In genomic region chr2L:8542234-8542572, dm6 we compare ENCODE assay signal across 2 fruit fly cellular contexts.
A peak's percentile ranks its signal among the peaks of the same experiment; 100 is the strongest.
TF ChIP-seq lines count a peak whose summit lies in the region.

No protein-coding gene starts in this region.

- no peak for TF ChIP-seq CTCF in whole organism, embryonic (GFP tag; optimal IDR thresholded peaks at IDR 0.05; lab: Kevin White, UChicago)

TF ChIP-seq in whole organism, adult, 20 proteins besides CTCF, POLR2A, EP300 and RAD21:
- TF ChIP-seq CG11617 (GFP tag; optimal IDR thresholded peaks at IDR 0.05; lab: Kevin White, UChicago) (no peak), CG14711 (tag; optimal IDR thresholded peaks at IDR 0.05; lab: Kevin White, UChicago) (peak; percentile 46)

TF ChIP-seq in whole organism, embryonic, 481 proteins besides CTCF, POLR2A, EP300 and RAD21:
- TF ChIP-seq Pdp1 (GFP tag; optimal IDR thresholded peaks at IDR 0.05; lab: Kevin White, UChicago) (no peak), pan (optimal IDR thresholded peaks at IDR 0.05; lab: Kevin White, UChicago) (no peak), pan (GFP tag; optimal IDR thresholded peaks at IDR 0.05 in 1 of 2, IDR thresholded peaks at IDR 0.05 in 1 of 2) (peak in 1 of 2 experiments; percentile 6), lmd (GFP tag; IDR thresholded peaks at IDR 0.05; lab: Robert Waterston, UW) (no peak), CG2678 (tag; optimal IDR thresholded peaks at IDR 0.05; lab: Kevin White, UChicago) (no peak), Elba2 (GFP tag; optimal IDR thresholded peaks at IDR 0.05; lab: Kevin White, UChicago) (peak; percentile 82), sens (GFP tag; lab: Kevin White, UChicago) (peak; percentile 50), HLHmδ (GFP tag; optimal IDR thresholded peaks at IDR 0.05; lab: Kevin White, UChicago) (no peak), Jarid2 (GFP tag; optimal IDR thresholded peaks at IDR 0.05; lab: Kevin White, UChicago) (no peak), D19A (tag; optimal IDR thresholded peaks at IDR 0.05; lab: Kevin White, UChicago) (peak; percentile 64), gt (GFP tag; IDR thresholded peaks at IDR 0.05; lab: Robert Waterston, UW) (no peak), CG6689 (GFP tag; IDR thresholded peaks at IDR 0.05; lab: Robert Waterston, UW) (no peak), Xrp1 (GFP tag; IDR thresholded peaks at IDR 0.05; lab: Robert Waterston, UW) (0 out of 2 replicates have a peak, but pooled peaks have one; percentile 4), sna (GFP tag; IDR thresholded peaks at IDR 0.05; lab: Robert Waterston, UW; ENCODE audit: partially characterized antibody) (0 out of 2 replicates have a peak, but pooled peaks have one; percentile 23), Trl (optimal IDR thresholded peaks at IDR 0.05; lab: Kevin White, UChicago) (peak; percentile 73 to 79), Trl (GFP tag; optimal IDR thresholded peaks at IDR 0.05; lab: Kevin White, UChicago) (no peak), CG10209 (GFP tag; optimal IDR thresholded peaks at IDR 0.05; lab: Kevin White, UChicago) (no peak), CG18764 (GFP tag; optimal IDR thresholded peaks at IDR 0.05; lab: Kevin White, UChicago) (no peak)
